Fruit fly (Drosophila melanogaster) S2 (cell line): ENCODE measurements around the gene Ubc87F.

Source experiments
- CG8478 ChIP-seq: fragments of >200 bp; optimal IDR thresholded peaks from 2 replicates; lab custom pipeline; 2018
- CTCF ChIP-seq, 2 experiments: fragments of >200 bp; optimal IDR thresholded peaks; 2 replicates each; lab custom pipeline; 2018

DNA sequence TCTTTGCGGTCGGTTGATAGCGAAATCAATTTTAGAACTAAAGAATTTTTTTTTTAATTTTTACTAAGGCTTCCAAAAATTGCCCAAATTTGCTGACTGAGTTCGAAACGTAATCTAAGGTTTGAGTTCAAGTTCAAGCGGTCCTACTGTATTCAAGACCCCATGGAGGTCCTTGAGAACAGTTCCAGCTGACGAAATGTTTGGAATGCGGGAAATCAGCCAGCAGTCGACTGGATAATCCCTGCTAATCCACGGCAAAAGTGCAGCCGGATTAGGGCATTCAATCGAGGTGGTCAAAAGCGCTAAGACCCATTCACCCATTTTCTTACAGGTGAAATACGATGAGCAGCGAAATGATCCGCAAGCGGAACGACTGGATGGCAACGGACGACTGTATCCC, 17.2 kb downstream of the Ubc87F start, which contains the start of gene f-cup:
- TF ChIP-seq CG8478 (lab: Kevin White, UChicago) (no peak), CTCF (optimal IDR thresholded peaks at IDR 0.05; lab: Kevin White, UChicago) (no peak)
